Worm (Caenorhabditis elegans) whole organism, midembryonic: ENCODE measurements around the gene nex-3.

ENCODE experiments used
- T22C8.4 ChIP-seq: fragments of 200-800 bp; sonication (Bioruptor generic); IDR thresholded peaks from 2 replicates; pipeline ENCODE4 v1.3.6; 2022; ENCODE audit warnings: missing genetic modification characterization, missing compliant biosample characterization
- flt-1 ChIP-seq: fragments of 200-800 bp; sonication (Bioruptor generic); IDR thresholded peaks from 2 replicates; pipeline ENCODE4 v1.3.6; 2022; ENCODE audit warnings: missing genetic modification characterization, missing compliant biosample characterization
- klf-2 ChIP-seq: fragments of 200-800 bp; sonication (Bioruptor generic); conservative IDR thresholded peaks from 2 replicates; pipeline ENCODE4 v1.3.6; 2022; ENCODE audit warnings: missing genetic modification reagents, missing genetic modification characterization, missing compliant biosample characterization
- med-1 ChIP-seq: sonication (generic microtip); optimal IDR thresholded peaks from 2 replicates; lab custom pipeline; 2017; ENCODE audit warnings: missing genetic modification characterization, mild to moderate bottlenecking, missing compliant biosample characterization, antibody characterized with exemption, missing genetic modification reagents; ENCODE audit not compliant: insufficient read depth

DNA sequence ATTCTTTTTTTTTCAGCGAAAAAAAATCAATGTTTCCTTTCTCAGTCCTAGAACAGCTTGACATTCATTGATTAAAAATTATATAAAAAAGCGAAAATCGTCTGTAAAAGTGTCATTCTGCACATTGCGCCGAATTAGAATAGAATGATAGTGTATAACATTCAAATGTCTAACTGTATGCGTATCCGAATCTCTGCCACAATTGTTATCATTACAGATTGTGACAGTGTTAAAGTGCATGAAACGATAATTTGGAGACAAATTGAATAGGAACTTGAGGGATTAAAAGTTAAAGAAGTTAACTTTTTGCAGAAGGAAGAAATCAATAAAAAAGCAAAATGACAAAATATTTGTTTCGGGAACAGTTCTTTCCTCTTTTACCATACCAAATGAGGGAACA, 26.5 kb downstream of the nex-3 start:
- TF ChIP-seq klf-2, result no peak
- no peak for TF ChIP-seq flt-1
- no peak for TF ChIP-seq med-1 (GFP tag; lab: Kevin White, UChicago)
- no peak for TF ChIP-seq T22C8.4
